Worm (Caenorhabditis elegans): ENCODE data around the gene fbxa-182.

- TF ChIP-seq him-1 (tag; optimal IDR thresholded peaks at IDR 0.05) (no peak), dao-5 (tag; optimal IDR thresholded peaks at IDR 0.05) (no peak), W03F9.2 (tag; optimal IDR thresholded peaks at IDR 0.05) (no peak)
Measured at ce11 chrII:2442243-2442642, 29.7 kb upstream of the fbxa-182 start.
